Worm (Caenorhabditis elegans): ENCODE measurements around the gene grd-10.

DNA sequence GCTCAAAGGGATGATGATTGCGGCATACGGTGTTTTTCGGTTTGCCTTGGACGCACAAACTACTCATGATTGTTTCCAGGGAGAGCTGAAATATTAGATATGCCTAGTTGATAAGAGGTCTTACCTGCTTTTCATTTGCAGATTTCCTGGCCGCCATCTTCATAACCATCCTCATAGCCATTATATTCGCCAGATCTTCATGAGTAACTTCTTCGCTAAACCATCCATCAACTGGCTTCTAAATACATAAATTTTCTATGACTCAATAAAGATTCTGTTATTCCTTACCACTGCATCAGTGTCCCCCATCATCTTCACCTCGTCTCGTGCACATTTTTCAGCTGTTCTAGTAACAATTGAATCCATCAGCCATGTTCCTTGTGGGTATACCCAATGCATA is 1.7 kb downstream of the grd-10 start:
- TF ChIP-seq ceh-82 (tag; optimal IDR thresholded peaks at IDR 0.05) (no peak), vab-7 (GFP tag; IDR thresholded peaks at IDR 0.05) (no peak), Y105C5A.15 (GFP tag; IDR thresholded peaks at IDR 0.05) (no peak), dve-1 (tag; optimal IDR thresholded peaks at IDR 0.05; ENCODE audit: insufficient read depth) (no peak), R02D3.7 (tag; optimal IDR thresholded peaks at IDR 0.05) (no peak), php-3 (GFP tag; IDR thresholded peaks at IDR 0.05) (no peak), unc-130 (GFP tag; optimal IDR thresholded peaks at IDR 0.05) (no peak), ZK337.2 (GFP tag; IDR thresholded peaks at IDR 0.05) (no peak), nhr-76 (tag; optimal IDR thresholded peaks at IDR 0.05) (no peak), pha-4 (GFP tag; IDR thresholded peaks at IDR 0.05) (no peak), pha-4 (tag; optimal IDR thresholded peaks at IDR 0.05) (no peak)
